Fruit fly (Drosophila melanogaster): ENCODE measurements around the gene GluProRS.

- TF ChIP-seq usp (GFP tag; optimal IDR thresholded peaks at IDR 0.05) (no peak), CG8478 (optimal IDR thresholded peaks at IDR 0.05) (no peak), psq (optimal IDR thresholded peaks at IDR 0.05) (no peak), EcR (GFP tag; optimal IDR thresholded peaks at IDR 0.05) (no peak)
Measured at dm6 chr3R:23969449-23969848, 11.3 kb upstream of the GluProRS start.

Data from whole organism.